Worm (Caenorhabditis elegans): ENCODE results near the gene skr-10.

The skr-10 gene

ce11 chrIV:15946507-15946906 lies at the start of gene skr-10:
Gene skr-10 (plus strand): TSS chrIV:15946807.
- TF ChIP-seq W03F9.2 (tag; optimal IDR thresholded peaks at IDR 0.05) (no peak), dao-5 (tag; optimal IDR thresholded peaks at IDR 0.05) (no peak), him-1 (tag; optimal IDR thresholded peaks at IDR 0.05) (no peak)

- no peak for TF ChIP-seq dao-5 (tag; optimal IDR thresholded peaks at IDR 0.05)
- TF ChIP-seq W03F9.2 (tag; optimal IDR thresholded peaks at IDR 0.05), result no peak
- no peak for TF ChIP-seq him-1 (tag; optimal IDR thresholded peaks at IDR 0.05)
Observed at ce11 chrIV:15900158-15900557, 46.4 kb upstream of the skr-10 start.

- TF ChIP-seq dao-5 (tag; optimal IDR thresholded peaks at IDR 0.05), result no peak
- TF ChIP-seq W03F9.2 (tag; optimal IDR thresholded peaks at IDR 0.05), result no peak
- no peak for TF ChIP-seq him-1 (tag; optimal IDR thresholded peaks at IDR 0.05)
Observed at ce11 chrIV:15901123-15901522, 45.5 kb upstream of the skr-10 start, which contains the start of gene Y105C5B.5. Gene Y105C5B.5 (minus strand): TSS chrIV:15901225.

- TF ChIP-seq him-1 (tag; optimal IDR thresholded peaks at IDR 0.05), result no peak
- TF ChIP-seq W03F9.2 (tag; optimal IDR thresholded peaks at IDR 0.05), result no peak
- TF ChIP-seq dao-5 (tag; optimal IDR thresholded peaks at IDR 0.05), result no peak
Observed at ce11 chrIV:15906059-15906632, 40.5 kb upstream of the skr-10 start, which contains the start of gene srv-15. Gene srv-15 (plus strand): TSS chrIV:15906582.

DNA sequence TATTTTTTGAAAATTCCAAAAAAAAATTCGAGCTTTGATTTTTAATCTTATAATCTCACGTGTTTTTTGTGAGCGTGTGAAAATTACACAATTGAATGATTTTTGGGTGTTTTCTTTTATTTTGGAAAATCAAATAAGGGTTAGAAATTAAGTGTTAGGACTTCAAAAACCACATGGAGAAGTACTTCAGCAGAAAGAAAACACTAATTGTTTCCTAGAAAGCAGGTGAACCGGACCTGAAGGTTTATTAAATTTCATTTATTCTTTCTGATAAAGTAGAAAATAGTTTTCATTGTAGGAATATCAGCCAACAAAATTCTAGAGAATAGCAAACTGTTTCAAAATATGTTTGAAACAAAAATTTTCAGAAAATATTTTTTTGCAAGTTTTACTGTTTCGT lies 38.4 kb upstream of the skr-10 start:
- TF ChIP-seq him-1 (tag; optimal IDR thresholded peaks at IDR 0.05), result no peak
- no peak for TF ChIP-seq W03F9.2 (tag; optimal IDR thresholded peaks at IDR 0.05)
- no peak for TF ChIP-seq dao-5 (tag; optimal IDR thresholded peaks at IDR 0.05)

DNA sequence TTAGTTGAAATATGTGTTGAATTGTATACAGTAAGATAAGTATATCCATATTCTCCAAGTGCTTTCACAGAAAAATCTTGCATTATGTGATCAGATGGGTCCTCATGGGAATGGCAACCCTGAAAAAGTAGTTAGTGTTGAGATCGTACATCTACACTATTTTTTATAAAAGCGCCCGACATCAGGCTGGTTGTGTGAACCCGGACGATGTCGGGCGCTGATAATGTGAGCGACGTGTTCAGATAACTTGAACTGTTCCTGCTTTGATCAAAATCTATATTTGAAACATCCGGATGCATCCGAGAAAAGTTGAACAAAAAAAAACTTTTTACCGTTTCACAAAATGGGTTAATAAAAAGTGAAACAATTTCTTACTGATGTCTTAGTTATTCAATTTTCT lies 31.5 kb upstream of the skr-10 start:
- TF ChIP-seq W03F9.2 (tag; optimal IDR thresholded peaks at IDR 0.05), result no peak
- no peak for TF ChIP-seq dao-5 (tag; optimal IDR thresholded peaks at IDR 0.05)
- TF ChIP-seq him-1 (tag; optimal IDR thresholded peaks at IDR 0.05), result no peak

- TF ChIP-seq him-1 (tag; optimal IDR thresholded peaks at IDR 0.05), result no peak
- TF ChIP-seq dao-5 (tag; optimal IDR thresholded peaks at IDR 0.05), result no peak
- TF ChIP-seq W03F9.2 (tag; optimal IDR thresholded peaks at IDR 0.05), result no peak
Observed at ce11 chrIV:15923000-15923399, 23.6 kb upstream of the skr-10 start.

DNA sequence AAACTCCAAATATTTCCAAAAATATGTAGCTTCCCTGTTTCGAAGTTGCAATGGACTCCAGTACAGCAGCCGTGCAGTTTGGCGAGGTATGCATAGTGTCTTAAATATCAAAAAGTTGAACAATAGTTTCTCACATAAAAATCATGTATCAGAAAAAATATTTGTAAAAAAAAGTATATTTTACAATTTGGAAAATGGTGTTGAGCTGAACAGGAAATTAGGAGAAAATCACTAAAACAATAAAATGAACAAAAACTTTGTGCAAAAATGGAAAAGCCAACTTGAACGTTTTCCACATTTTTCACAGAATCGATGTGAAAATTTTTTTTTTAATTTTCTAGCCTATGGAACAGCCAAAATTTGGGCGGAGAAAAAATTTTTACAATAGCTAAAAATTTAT lies 19.9 kb upstream of the skr-10 start, which contains the start of gene Y105C5B.8:
Y105C5B.8 (minus strand) TSS at position 101 of the 400 bp plus-strand sequence.
- no peak for TF ChIP-seq dao-5 (tag; optimal IDR thresholded peaks at IDR 0.05)
- no peak for TF ChIP-seq W03F9.2 (tag; optimal IDR thresholded peaks at IDR 0.05)
- TF ChIP-seq him-1 (tag; optimal IDR thresholded peaks at IDR 0.05), result no peak

DNA sequence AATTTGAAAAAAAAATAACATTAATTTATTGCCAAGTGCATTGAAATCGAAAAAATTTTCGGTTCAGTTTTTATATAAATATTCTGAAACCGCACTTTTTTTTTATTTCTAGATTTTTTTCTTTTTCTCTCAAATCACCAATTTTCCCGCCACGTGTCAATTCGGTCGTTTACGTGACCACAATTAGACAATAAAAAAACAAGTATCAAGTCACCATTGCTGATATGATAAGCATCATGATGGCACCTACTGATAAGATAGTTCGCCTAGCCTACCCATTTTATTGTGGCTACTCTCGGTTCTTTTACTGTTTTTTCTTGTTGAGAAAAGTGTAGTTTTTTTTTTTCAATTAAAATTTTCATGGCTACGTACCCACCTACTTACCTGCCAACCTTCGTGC lies 16.8 kb upstream of the skr-10 start:
- TF ChIP-seq W03F9.2 (tag; optimal IDR thresholded peaks at IDR 0.05) (no peak), dao-5 (tag; optimal IDR thresholded peaks at IDR 0.05) (no peak), him-1 (tag; optimal IDR thresholded peaks at IDR 0.05) (no peak)

DNA sequence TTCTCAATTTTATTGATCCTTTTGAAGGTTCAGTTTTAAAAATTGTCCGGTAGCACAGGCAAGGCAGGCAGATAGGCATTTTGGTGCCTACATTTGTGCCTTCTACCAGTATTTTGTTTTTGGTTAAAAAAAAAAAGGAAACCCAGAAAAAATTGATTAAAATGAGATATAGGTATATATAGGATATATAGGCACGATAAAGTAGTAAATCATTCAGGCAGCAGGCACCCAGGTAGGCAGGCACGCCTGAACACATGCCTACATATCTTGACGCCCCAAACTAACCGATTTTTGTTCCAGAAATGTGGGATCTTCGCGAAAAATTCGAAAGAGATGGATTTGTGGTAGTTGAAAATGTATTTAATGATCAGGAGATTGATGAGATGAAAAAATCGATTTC lies 16.3 kb upstream of the skr-10 start, which contains the start of gene Y105C5B.9:
Y105C5B.9 (plus strand) TSS at position 301 of the 400 bp plus-strand sequence.
- TF ChIP-seq W03F9.2 (tag; optimal IDR thresholded peaks at IDR 0.05) (no peak), him-1 (tag; optimal IDR thresholded peaks at IDR 0.05) (no peak), dao-5 (tag; optimal IDR thresholded peaks at IDR 0.05) (no peak)

DNA sequence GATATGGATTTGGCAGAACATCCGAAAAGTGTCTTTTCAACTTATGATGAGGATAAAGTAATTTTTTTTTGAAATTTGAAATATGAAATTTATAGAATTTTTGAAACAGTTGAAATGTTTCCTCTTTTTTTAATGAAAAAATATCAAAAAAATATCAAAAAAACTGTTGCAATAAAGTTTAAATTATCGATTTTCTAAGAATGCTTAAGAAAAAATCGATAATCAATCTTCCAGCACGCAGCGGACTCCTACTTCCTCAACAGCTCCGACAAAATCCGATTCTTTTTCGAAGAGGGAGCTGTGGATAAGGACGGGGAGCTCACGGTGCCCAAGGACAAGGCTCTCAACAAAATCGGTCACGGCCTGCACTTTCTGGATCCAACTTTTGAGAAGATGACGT lies 15.9 kb upstream of the skr-10 start:
- no peak for TF ChIP-seq dao-5 (tag; optimal IDR thresholded peaks at IDR 0.05)
- no peak for TF ChIP-seq him-1 (tag; optimal IDR thresholded peaks at IDR 0.05)
- no peak for TF ChIP-seq W03F9.2 (tag; optimal IDR thresholded peaks at IDR 0.05)

ce11 chrIV:15931176-15931575 lies 15.4 kb upstream of the skr-10 start:
- no peak for TF ChIP-seq him-1 (tag; optimal IDR thresholded peaks at IDR 0.05)
- TF ChIP-seq dao-5 (tag; optimal IDR thresholded peaks at IDR 0.05), result no peak
- TF ChIP-seq W03F9.2 (tag; optimal IDR thresholded peaks at IDR 0.05), result no peak

DNA sequence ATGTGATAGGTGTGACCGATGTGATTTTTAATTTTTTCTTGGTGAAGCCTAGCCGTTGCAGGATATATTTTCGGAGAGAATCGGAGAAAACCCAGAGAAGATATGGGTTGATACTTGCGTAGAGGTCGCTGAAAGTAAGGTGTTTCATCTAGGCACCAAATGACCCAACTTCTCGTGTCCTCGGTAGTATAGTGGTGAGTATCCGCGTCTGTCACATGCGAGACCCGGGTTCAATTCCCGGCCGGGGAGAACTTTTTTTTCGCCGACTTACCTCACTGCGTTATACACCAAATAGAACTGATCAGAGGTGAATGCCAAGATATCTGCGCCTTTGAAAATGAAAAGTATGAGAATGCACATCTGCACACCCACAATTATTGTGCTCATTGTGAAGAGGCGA lies 14.8 kb upstream of the skr-10 start:
- TF ChIP-seq W03F9.2 (tag; optimal IDR thresholded peaks at IDR 0.05), result peak; percentile 21
- no peak for TF ChIP-seq him-1 (tag; optimal IDR thresholded peaks at IDR 0.05)

DNA sequence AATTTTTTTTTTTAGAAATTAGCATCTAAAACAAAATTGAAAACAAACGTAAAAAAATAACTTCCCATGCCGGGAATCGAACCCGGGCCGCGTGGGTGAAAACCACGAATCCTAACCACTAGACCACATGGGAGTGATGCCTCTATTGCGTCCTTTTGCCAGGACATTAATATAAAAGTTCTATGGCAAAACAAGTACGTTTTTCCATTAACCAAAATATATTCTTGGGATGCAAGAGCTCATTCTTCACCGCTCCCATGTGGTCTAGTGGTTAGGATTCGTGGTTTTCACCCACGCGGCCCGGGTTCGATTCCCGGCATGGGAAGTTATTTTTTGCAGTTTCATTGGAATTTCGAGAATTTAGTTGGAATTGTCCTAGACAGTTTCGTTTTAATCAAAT lies 13.5 kb upstream of the skr-10 start:
- TF ChIP-seq dao-5 (tag; optimal IDR thresholded peaks at IDR 0.05), result peak; percentile 8

ce11 chrIV:15933814-15934213 lies 12.8 kb upstream of the skr-10 start, which contains the start of gene srv-16:
Gene srv-16 (minus strand): TSS chrIV:15933914.
- TF ChIP-seq W03F9.2 (tag; optimal IDR thresholded peaks at IDR 0.05), result no peak
- TF ChIP-seq dao-5 (tag; optimal IDR thresholded peaks at IDR 0.05), result no peak
- TF ChIP-seq him-1 (tag; optimal IDR thresholded peaks at IDR 0.05), result no peak

All from whole organism, L4/young adult.